Worm (Caenorhabditis elegans) whole organism, L4/young adult: ENCODE measurements around the gene cutl-16.

Experiments used
- W03F9.2 ChIP-seq: fragments of 150-350 bp; optimal IDR thresholded peaks from 2 replicates; lab custom pipeline; 2014; ENCODE audit warnings: missing biosample characterization, missing genetic modification characterization
- dao-5 ChIP-seq: sonication (generic microtip); optimal IDR thresholded peaks from 2 replicates; lab custom pipeline; 2016; ENCODE audit warnings: missing genotype, missing genetic modification characterization, moderate library complexity, missing compliant biosample characterization
- him-1 ChIP-seq: sonication (generic microtip); optimal IDR thresholded peaks from 2 replicates; lab custom pipeline; 2016; ENCODE audit warnings: missing genotype, missing genetic modification reagents, missing genetic modification characterization, missing compliant biosample characterization

cutl-16 gene

ce11 chrII:6484876-6485526, 43.8 kb downstream of the cutl-16 start, which contains the start of the genes lido-16 and plpp-1.2:
Gene lido-16 (minus strand): TSS chrII:6484976.
Gene plpp-1.2 (plus strand): TSS chrII:6485476.
- TF ChIP-seq him-1 (tag; lab: Kevin White, UChicago), result no peak
- TF ChIP-seq W03F9.2 (tag; lab: Kevin White, UChicago), result no peak
- TF ChIP-seq dao-5 (tag; lab: Kevin White, UChicago), result no peak

DNA sequence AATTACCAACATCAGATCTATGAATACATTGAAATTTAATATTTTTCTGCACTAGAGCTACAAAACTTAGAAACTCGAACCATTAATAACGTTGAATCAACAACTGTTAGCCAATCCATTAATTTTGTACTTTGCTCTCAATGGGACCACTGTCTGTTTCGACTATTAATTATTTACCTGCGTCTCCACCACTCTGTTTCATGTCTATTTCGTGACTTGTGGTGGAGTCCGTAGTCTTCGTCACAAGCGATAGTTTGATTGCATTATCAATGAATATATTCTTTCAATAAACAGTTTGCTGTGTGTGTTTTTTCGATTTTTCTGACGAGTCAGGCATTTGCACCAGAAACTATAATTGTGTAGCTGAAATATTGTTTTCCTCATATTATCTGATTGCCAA, 45.1 kb downstream of the cutl-16 start:
- no peak for TF ChIP-seq him-1 (tag; lab: Kevin White, UChicago)

DNA sequence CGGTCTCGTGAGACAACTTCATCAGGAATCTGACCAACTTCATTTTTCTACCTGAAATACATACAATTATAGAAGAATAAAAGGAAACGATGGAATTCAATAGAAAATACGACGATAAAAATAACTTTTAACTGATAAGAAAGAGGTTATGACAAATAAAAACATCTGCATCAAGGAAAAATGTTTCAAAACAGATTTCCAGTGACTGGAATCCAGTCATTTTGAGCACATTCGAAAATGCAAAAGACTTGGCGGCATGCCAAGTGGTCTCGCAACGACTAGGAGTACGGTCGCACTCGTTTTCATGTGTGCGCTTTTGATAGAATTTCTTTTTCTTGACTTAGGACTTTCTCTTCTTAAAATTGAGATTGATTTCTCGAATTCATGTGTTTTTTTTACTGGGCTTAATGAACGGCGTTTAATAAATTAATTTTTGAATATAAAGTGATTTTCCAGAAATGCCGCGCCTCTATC, 48.5 kb downstream of the cutl-16 start, which contains the start of the genes snr-3 and rsp-5:
Gene snr-3 (minus strand): TSS at position 51 of the 474 bp plus-strand sequence.
Gene rsp-5 (plus strand): TSS at position 455 of the 474 bp plus-strand sequence.
- TF ChIP-seq dao-5 (tag; lab: Kevin White, UChicago) (no peak), W03F9.2 (tag; lab: Kevin White, UChicago) (peak; percentile 70), him-1 (tag; lab: Kevin White, UChicago) (peak; percentile 7)

ce11 chrII:6491187-6491586, 50.0 kb downstream of the cutl-16 start:
- TF ChIP-seq him-1 (tag; lab: Kevin White, UChicago) (no peak), dao-5 (tag; lab: Kevin White, UChicago) (no peak), W03F9.2 (tag; lab: Kevin White, UChicago) (no peak)

ce11 chrII:6491817-6492452, 50.7 kb downstream of the cutl-16 start, which contains the start of the genes T28D9.11 and T28D9.1:
Gene T28D9.11 (minus strand): TSS chrII:6491993.
Gene T28D9.1 (plus strand): TSS chrII:6492402.
- TF ChIP-seq dao-5 (tag; lab: Kevin White, UChicago) (no peak), W03F9.2 (tag; lab: Kevin White, UChicago) (no peak), him-1 (tag; lab: Kevin White, UChicago) (peak; percentile 63)

- TF ChIP-seq W03F9.2 (tag; lab: Kevin White, UChicago), result no peak
- TF ChIP-seq him-1 (tag; lab: Kevin White, UChicago), result no peak
- no peak for TF ChIP-seq dao-5 (tag; lab: Kevin White, UChicago)
Observed at ce11 chrII:6493139-6493538, 51.9 kb downstream of the cutl-16 start.
